Fruit fly (Drosophila melanogaster) whole organism, embryonic: ENCODE results near the gene beta4GalT7.

Experiments used
- CG10147 ChIP-seq: fragments of 200-800 bp; sonication (Bioruptor generic); optimal IDR thresholded peaks from 2 replicates; lab custom pipeline; 2019; ENCODE audit warnings: missing biosample characterization, mild to moderate bottlenecking, missing genetic modification characterization, moderate library complexity
- CG10366 ChIP-seq: fragments of 200-800 bp; sonication (Bioruptor generic); IDR thresholded peaks from 2 replicates; pipeline ENCODE4 v1.3.6; 2022; ENCODE audit warnings: missing biosample characterization, missing genetic modification characterization
- CG12236 ChIP-seq: fragments of 200-800 bp; sonication (Bioruptor generic); optimal IDR thresholded peaks from 2 replicates; lab custom pipeline; 2016; ENCODE audit warnings: missing biosample characterization, missing genetic modification characterization
- CG12659 ChIP-seq: fragments of 200-800 bp; sonication (Bioruptor generic); optimal IDR thresholded peaks from 3 replicates; lab custom pipeline; 2017; ENCODE audit warnings: mild to moderate bottlenecking, missing biosample characterization, missing genetic modification reagents, missing genetic modification characterization
- CG12942 ChIP-seq: fragments of 200-800 bp; sonication (Bioruptor generic); optimal IDR thresholded peaks from 3 replicates; lab custom pipeline; 2016; ENCODE audit warnings: missing biosample characterization, missing genetic modification characterization
- CG13775 ChIP-seq: fragments of 200-800 bp; sonication (Bioruptor generic); optimal IDR thresholded peaks from 3 replicates; lab custom pipeline; 2017; ENCODE audit warnings: missing biosample characterization, mild to moderate bottlenecking, missing genetic modification characterization
- CG14014 ChIP-seq: fragments of 200-800 bp; sonication (Bioruptor generic); IDR thresholded peaks from 2 replicates; pipeline ENCODE4 v1.3.6; 2022; ENCODE audit warnings: missing biosample characterization, missing genetic modification characterization
- CG15479 ChIP-seq: fragments of 200-800 bp; sonication (Bioruptor generic); optimal IDR thresholded peaks from 3 replicates; lab custom pipeline; 2019; ENCODE audit warnings: missing biosample characterization, mild to moderate bottlenecking, missing genetic modification characterization, moderate library complexity
- CG1602 ChIP-seq: fragments of 200-800 bp; sonication (Bioruptor generic); optimal IDR thresholded peaks from 3 replicates; lab custom pipeline; 2016; ENCODE audit warnings: missing biosample characterization, missing genetic modification characterization
- CG1647 ChIP-seq: fragments of 200-800 bp; sonication (Bioruptor generic); optimal IDR thresholded peaks from 3 replicates; lab custom pipeline; 2016; ENCODE audit warnings: missing biosample characterization, missing genetic modification characterization
- CG17186 ChIP-seq: fragments of 200-800 bp; sonication (Bioruptor generic); optimal IDR thresholded peaks from 3 replicates; lab custom pipeline; 2017; ENCODE audit warnings: missing biosample characterization, missing genetic modification reagents, missing genetic modification characterization
- CG30020 ChIP-seq: fragments of 200-800 bp; optimal IDR thresholded peaks from 2 replicates; lab custom pipeline; 2019; ENCODE audit warnings: missing biosample characterization, mild to moderate bottlenecking, missing genetic modification characterization, moderate library complexity
- CG34376 ChIP-seq: fragments of 200-800 bp; sonication (Bioruptor generic); optimal IDR thresholded peaks from 2 replicates; lab custom pipeline; 2018; ENCODE audit warnings: missing biosample characterization, mild to moderate bottlenecking, missing genetic modification characterization
- CG6175 ChIP-seq: fragments of 200-800 bp; sonication (Bioruptor generic); IDR thresholded peaks from 3 replicates; pipeline ENCODE4 v1.3.6; 2022; ENCODE audit warnings: missing biosample characterization, missing genetic modification characterization
- CG6254 ChIP-seq: fragments of 200-800 bp; sonication (Bioruptor generic); optimal IDR thresholded peaks from 3 replicates; lab custom pipeline; 2017; ENCODE audit warnings: mild to moderate bottlenecking, missing biosample characterization, missing genetic modification reagents, missing genetic modification characterization
- CG7372 ChIP-seq: fragments of 200-800 bp; sonication (Bioruptor generic); IDR thresholded peaks from 2 replicates; pipeline ENCODE4 v1.3.6; 2022; ENCODE audit warnings: missing biosample characterization, missing genetic modification characterization
- CG7839 ChIP-seq: fragments of 200-800 bp; sonication (Bioruptor generic); optimal IDR thresholded peaks from 3 replicates; lab custom pipeline; 2018; ENCODE audit warnings: missing biosample characterization, mild to moderate bottlenecking, missing genetic modification characterization, moderate library complexity
- CG7928 ChIP-seq: fragments of 200-800 bp; sonication (Bioruptor generic); optimal IDR thresholded peaks from 2 replicates; lab custom pipeline; 2017; ENCODE audit warnings: missing biosample characterization, mild to moderate bottlenecking, missing genetic modification characterization
- CG7963 ChIP-seq: fragments of 200-800 bp; sonication (Bioruptor generic); IDR thresholded peaks from 3 replicates; pipeline ENCODE4 v1.3.6; 2022; ENCODE audit warnings: missing biosample characterization, missing genetic modification characterization; ENCODE audit not compliant: partially characterized antibody
- CG8089 ChIP-seq: fragments of 200-800 bp; sonication (Bioruptor generic); optimal IDR thresholded peaks from 3 replicates; lab custom pipeline; 2016; ENCODE audit warnings: missing biosample characterization, missing genetic modification characterization
- CG8290 ChIP-seq, 3 experiments: fragments of 200-800 bp; sonication (Bioruptor generic); optimal IDR thresholded peaks; 2 replicates each; lab custom pipeline; 2016 to 2019; ENCODE audit warnings: missing biosample characterization in 3 of 3, missing genetic modification characterization in 3 of 3, mild to moderate bottlenecking in 2 of 3, moderate library complexity in 1 of 3
- CG9437 ChIP-seq: fragments of 200-800 bp; sonication (Bioruptor generic); optimal IDR thresholded peaks from 2 replicates; lab custom pipeline; 2018; ENCODE audit warnings: missing biosample characterization, mild to moderate bottlenecking, missing genetic modification characterization
- CG9609 ChIP-seq: fragments of 200-800 bp; sonication (Bioruptor generic); optimal IDR thresholded peaks from 3 replicates; lab custom pipeline; 2016; ENCODE audit warnings: missing biosample characterization, missing genetic modification characterization
- D19A ChIP-seq: fragments of 200-800 bp; optimal IDR thresholded peaks from 3 replicates; lab custom pipeline; 2019; ENCODE audit warnings: missing biosample characterization, mild to moderate bottlenecking, missing genetic modification characterization, moderate library complexity
- Dad ChIP-seq: fragments of 200-800 bp; sonication (Bioruptor generic); optimal IDR thresholded peaks from 3 replicates; lab custom pipeline; 2016; ENCODE audit warnings: missing biosample characterization, missing genetic modification characterization
- Dek ChIP-seq: fragments of 200-800 bp; sonication (Bioruptor generic); optimal IDR thresholded peaks from 3 replicates; lab custom pipeline; 2019; ENCODE audit warnings: missing biosample characterization, mild to moderate bottlenecking, missing genetic modification characterization, moderate library complexity
- Dip2 ChIP-seq: fragments of 200-800 bp; sonication (Bioruptor generic); IDR thresholded peaks from 2 replicates; pipeline ENCODE4 v1.3.6; 2022; ENCODE audit warnings: missing biosample characterization, missing genetic modification characterization
- E2f2 ChIP-seq: fragments of 200-800 bp; sonication (Bioruptor generic); IDR thresholded peaks from 2 replicates; pipeline ENCODE4 v1.3.6; 2022; ENCODE audit warnings: missing biosample characterization, missing genetic modification characterization
- H15 ChIP-seq: fragments of 200-800 bp; sonication (Bioruptor generic); IDR thresholded peaks from 3 replicates; pipeline ENCODE4 v1.3.6; 2022; ENCODE audit warnings: missing biosample characterization, missing genetic modification characterization
- Hmr ChIP-seq: fragments of 200-800 bp; sonication (Bioruptor generic); optimal IDR thresholded peaks from 3 replicates; lab custom pipeline; 2017; ENCODE audit warnings: mild to moderate bottlenecking, missing biosample characterization, missing genetic modification reagents, missing genetic modification characterization
- Jarid2 ChIP-seq: fragments of 200-800 bp; sonication (Bioruptor generic); optimal IDR thresholded peaks from 3 replicates; lab custom pipeline; 2017; ENCODE audit warnings: mild to moderate bottlenecking, missing biosample characterization, missing genetic modification reagents, missing genetic modification characterization
- Oaz ChIP-seq: fragments of 200-800 bp; sonication (Bioruptor generic); IDR thresholded peaks from 2 replicates; pipeline ENCODE4 v1.3.6; 2022; ENCODE audit warnings: missing biosample characterization, missing genetic modification characterization
- Sin3A ChIP-seq: fragments of >200 bp; optimal IDR thresholded peaks from 2 replicates; lab custom pipeline; 2018
- Spps ChIP-seq: fragments of 200-800 bp; sonication (Bioruptor generic); optimal IDR thresholded peaks from 2 replicates; lab custom pipeline; 2018; ENCODE audit warnings: missing biosample characterization, mild to moderate bottlenecking, missing genetic modification characterization
- bcd ChIP-seq: fragments of 200-800 bp; sonication (Bioruptor generic); optimal IDR thresholded peaks from 2 replicates; lab custom pipeline; 2017; ENCODE audit warnings: missing biosample characterization, mild to moderate bottlenecking, missing genetic modification characterization
- chif ChIP-seq, 2 experiments: fragments of 200-800 bp; sonication (Bioruptor generic); optimal IDR thresholded peaks; 3 replicates each; lab custom pipeline; 2016; ENCODE audit warnings: missing biosample characterization in 2 of 2, missing genetic modification characterization in 2 of 2
- disco-r ChIP-seq: fragments of 200-800 bp; sonication (Bioruptor generic); optimal IDR thresholded peaks from 2 replicates; lab custom pipeline; 2016; ENCODE audit warnings: missing biosample characterization, missing genetic modification characterization
- gsb ChIP-seq: fragments of 200-800 bp; sonication (Bioruptor generic); IDR thresholded peaks from 2 replicates; pipeline ENCODE4 v1.3.6; 2022; ENCODE audit warnings: missing biosample characterization, missing genetic modification characterization
- ham ChIP-seq: fragments of 200-800 bp; sonication (Bioruptor generic); IDR thresholded peaks from 2 replicates; pipeline ENCODE4 v1.3.6; 2022; ENCODE audit warnings: missing biosample characterization, missing genetic modification characterization
- her ChIP-seq: fragments of 200-800 bp; sonication (Bioruptor generic); optimal IDR thresholded peaks from 2 replicates; lab custom pipeline; 2016; ENCODE audit warnings: missing biosample characterization, missing genetic modification characterization
- ind ChIP-seq: fragments of 200-800 bp; sonication (Bioruptor generic); optimal IDR thresholded peaks from 3 replicates; lab custom pipeline; 2016; ENCODE audit warnings: missing biosample characterization, missing genetic modification characterization
- luna ChIP-seq: fragments of 200-800 bp; sonication (Bioruptor generic); optimal IDR thresholded peaks from 2 replicates; lab custom pipeline; 2016; ENCODE audit warnings: missing biosample characterization, missing genetic modification characterization
- nom ChIP-seq: fragments of 200-800 bp; sonication (Bioruptor generic); optimal IDR thresholded peaks from 2 replicates; lab custom pipeline; 2017; ENCODE audit warnings: missing biosample characterization, missing genetic modification characterization, mild to moderate bottlenecking, moderate library complexity, missing genetic modification reagents
- pfk ChIP-seq: fragments of 200-800 bp; sonication (Bioruptor generic); optimal IDR thresholded peaks from 2 replicates; lab custom pipeline; 2018; ENCODE audit warnings: missing biosample characterization, mild to moderate bottlenecking, missing genetic modification characterization, moderate library complexity
- ranshi ChIP-seq: fragments of 200-800 bp; sonication (Bioruptor generic); IDR thresholded peaks from 2 replicates; pipeline ENCODE4 v1.3.6; 2022; ENCODE audit warnings: missing biosample characterization, missing genetic modification characterization
- row ChIP-seq: fragments of 200-800 bp; sonication (Bioruptor generic); IDR thresholded peaks from 3 replicates; pipeline ENCODE4 v1.3.6; 2022; ENCODE audit warnings: missing biosample characterization, missing genetic modification characterization
- sens-2 ChIP-seq: fragments of 200-800 bp; sonication (Bioruptor generic); IDR thresholded peaks from 2 replicates; pipeline ENCODE4 v1.3.6; 2022; ENCODE audit warnings: missing biosample characterization, missing genetic modification characterization
- sim ChIP-seq: fragments of 200-800 bp; sonication (Bioruptor generic); IDR thresholded peaks from 2 replicates; pipeline ENCODE4 v1.3.6; 2022; ENCODE audit warnings: missing biosample characterization, missing genetic modification characterization
- sqz ChIP-seq: fragments of 200-800 bp; sonication (Bioruptor generic); optimal IDR thresholded peaks from 3 replicates; lab custom pipeline; 2018; ENCODE audit warnings: missing biosample characterization, mild to moderate bottlenecking, missing genetic modification characterization
- z ChIP-seq: fragments of 200-800 bp; sonication (Bioruptor generic); IDR thresholded peaks from 3 replicates; pipeline ENCODE4 v1.3.6; 2022; ENCODE audit warnings: missing biosample characterization, missing genetic modification characterization

The beta4GalT7 gene

DNA sequence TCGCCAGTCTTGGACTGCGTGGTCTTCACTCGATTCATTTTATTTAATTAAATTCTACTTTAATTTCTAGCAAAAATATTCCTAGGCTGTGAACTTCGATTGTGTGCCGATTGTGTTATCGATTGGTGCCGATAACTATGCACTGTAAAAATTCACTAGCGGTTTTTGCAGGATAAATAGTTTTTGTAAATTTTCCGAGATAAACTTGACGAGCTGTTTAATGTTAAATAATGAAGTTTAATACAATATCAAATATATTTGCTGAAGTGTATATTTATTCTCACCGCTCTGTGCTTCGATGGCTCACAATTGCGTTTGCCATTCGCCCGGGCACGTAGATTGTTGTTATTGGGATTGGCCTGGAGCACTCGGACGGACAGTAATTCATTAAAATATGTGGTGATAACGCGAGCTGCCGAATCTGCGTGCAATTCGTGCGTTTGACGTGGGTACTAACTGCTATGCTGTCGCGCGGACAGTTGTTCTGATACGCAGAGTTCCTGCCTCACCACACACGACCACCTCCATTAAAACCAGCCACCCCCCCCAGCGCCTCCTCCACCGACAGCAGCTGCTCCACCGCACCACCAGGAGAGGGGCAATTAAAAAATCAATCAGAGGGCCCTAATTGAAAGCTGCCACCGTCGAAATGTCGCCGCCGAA lies 2.0 kb downstream of the beta4GalT7 start, which contains the start of the genes EMC6 and Hr96 (continued):
- TF ChIP-seq CG6254 (GFP tag; lab: Kevin White, UChicago): peak; percentile 78
- TF ChIP-seq nom: peak; percentile 80
- peak; percentile 87 for TF ChIP-seq CG17186
- peak; percentile 89 to 94 for TF ChIP-seq chif (GFP tag; optimal IDR thresholded peaks at IDR 0.05; lab: Kevin White, UChicago)
- TF ChIP-seq Hmr: peak; percentile 94
- TF ChIP-seq sim: peak; percentile 80
- no peak for TF ChIP-seq D19A (tag; lab: Kevin White, UChicago)
- peak; percentile 93 for TF ChIP-seq CG12942 (GFP tag; lab: Kevin White, UChicago)
- TF ChIP-seq CG7928 (GFP tag; lab: Kevin White, UChicago): peak; percentile 68
- TF ChIP-seq CG34376 (GFP tag; lab: Kevin White, UChicago): peak; percentile 91
- TF ChIP-seq luna (GFP tag; lab: Kevin White, UChicago): peak; percentile 89
- peak; percentile 94 for TF ChIP-seq ind (GFP tag; lab: Kevin White, UChicago)
- peak; percentile 93 for TF ChIP-seq Oaz (GFP tag; lab: Robert Waterston, UW)
- peak; percentile 84 for TF ChIP-seq ham (GFP tag; lab: Robert Waterston, UW)
- peak; percentile 94 for TF ChIP-seq CG14014
- TF ChIP-seq CG15479 (GFP tag; lab: Kevin White, UChicago): no peak
- TF ChIP-seq CG10366: peak; percentile 93
- TF ChIP-seq Dip2: no peak
- TF ChIP-seq CG7839 (tag; lab: Kevin White, UChicago): peak; percentile 94
- peak; percentile 70 for TF ChIP-seq CG12236 (GFP tag; lab: Kevin White, UChicago)
- peak; percentile 86 for TF ChIP-seq disco-r (GFP tag; lab: Kevin White, UChicago)
- TF ChIP-seq bcd (GFP tag; lab: Kevin White, UChicago): peak; percentile 94
- TF ChIP-seq CG7963: peak; percentile 82
- TF ChIP-seq Spps (tag; lab: Kevin White, UChicago): peak; percentile 83
- TF ChIP-seq CG12659: peak; percentile 97
- TF ChIP-seq E2f2 (GFP tag; lab: Robert Waterston, UW): peak; percentile 75
- peak; percentile 29 for TF ChIP-seq pfk (GFP tag; lab: Kevin White, UChicago)
- TF ChIP-seq Dek (tag; lab: Kevin White, UChicago): peak; percentile 93
- TF ChIP-seq gsb (GFP tag; lab: Robert Waterston, UW): peak; percentile 91
- TF ChIP-seq sqz (GFP tag; lab: Kevin White, UChicago): no peak
- peak; percentile 91 for TF ChIP-seq CG9609
- no peak for TF ChIP-seq Jarid2
- TF ChIP-seq CG1647 (GFP tag; lab: Kevin White, UChicago): peak; percentile 93
- TF ChIP-seq CG10147 (GFP tag; lab: Kevin White, UChicago): peak; percentile 90
- TF ChIP-seq CG9437 (GFP tag; lab: Kevin White, UChicago): peak; percentile 71
- TF ChIP-seq ranshi (GFP tag; lab: Robert Waterston, UW): peak; percentile 91
- peak; percentile 97 for TF ChIP-seq row (GFP tag; lab: Robert Waterston, UW)
- TF ChIP-seq sens-2: peak; percentile 96
- TF ChIP-seq CG1602 (GFP tag; lab: Kevin White, UChicago): peak; percentile 93
- TF ChIP-seq Sin3A (lab: Kevin White, UChicago): peak; percentile 70
- TF ChIP-seq CG6175 (GFP tag; lab: Robert Waterston, UW): peak; percentile 87
- no peak for TF ChIP-seq CG8290 (GFP tag; optimal IDR thresholded peaks at IDR 0.05; lab: Kevin White, UChicago)
- peak in 1 of 2 experiments; percentile 98 for TF ChIP-seq CG8290 (tag; optimal IDR thresholded peaks at IDR 0.05; lab: Kevin White, UChicago)
- TF ChIP-seq CG13775 (GFP tag; lab: Kevin White, UChicago): peak; percentile 94
- peak; percentile 91 for TF ChIP-seq CG7372 (GFP tag; lab: Robert Waterston, UW)
- TF ChIP-seq z: peak; percentile 7; the same call in 1 of the 3 replicates
- peak; percentile 79 for TF ChIP-seq CG30020 (tag; lab: Kevin White, UChicago)
- peak; percentile 99 for TF ChIP-seq her (GFP tag; lab: Kevin White, UChicago)
- peak; percentile 93 for TF ChIP-seq H15 (GFP tag; lab: Robert Waterston, UW)
- peak; percentile 86 for TF ChIP-seq CG8089
- peak; percentile 95 for TF ChIP-seq Dad (GFP tag; lab: Kevin White, UChicago)
